Fruit fly (Drosophila melanogaster) whole organism, wandering third instar larva: ENCODE measurements around the gene Dd.

Experiments
- Abd-B ChIP-seq: fragments of >200 bp; optimal IDR thresholded peaks from 2 replicates; lab custom pipeline; 2017; ENCODE audit warnings: missing biosample characterization, missing genetic modification characterization
- CG32264 ChIP-seq: fragments of 200-800 bp; sonication (Bioruptor generic); optimal IDR thresholded peaks from 2 replicates; lab custom pipeline; 2016; ENCODE audit warnings: missing biosample characterization, missing genetic modification characterization
- CG9705 ChIP-seq: fragments of 200-800 bp; sonication (Bioruptor generic); optimal IDR thresholded peaks from 2 replicates; lab custom pipeline; 2018; ENCODE audit warnings: missing biosample characterization, mild to moderate bottlenecking, missing genetic modification characterization
- Dfd ChIP-seq: fragments of >200 bp; optimal IDR thresholded peaks from 2 replicates; lab custom pipeline; 2017; ENCODE audit warnings: missing biosample characterization, missing genetic modification characterization
- Dif ChIP-seq: fragments of 200-275, 200-300 bp; sonication (Bioruptor generic); optimal IDR thresholded peaks from 2 replicates; lab custom pipeline; 2018; ENCODE audit warnings: missing biosample characterization, missing genetic modification characterization; ENCODE audit not compliant: partially characterized antibody
- GATAd ChIP-seq: sonication (Bioruptor generic); optimal IDR thresholded peaks from 2 replicates; lab custom pipeline; 2016; ENCODE audit warnings: missing biosample characterization, missing genetic modification characterization
- HLH106 ChIP-seq: fragments of 200-800 bp; optimal IDR thresholded peaks from 3 replicates; lab custom pipeline; 2019; ENCODE audit warnings: missing biosample characterization, mild to moderate bottlenecking, missing genetic modification characterization, moderate library complexity
- Hnf4 ChIP-seq: fragments of 200-800 bp; sonication (Bioruptor generic); optimal IDR thresholded peaks from 2 replicates; lab custom pipeline; 2016; ENCODE audit warnings: missing biosample characterization, mild to moderate bottlenecking, missing genetic modification characterization
- Hr78 ChIP-seq: fragments of >200 bp; optimal IDR thresholded peaks from 2 replicates; lab custom pipeline; 2017; ENCODE audit warnings: missing biosample characterization, missing genetic modification characterization
- Hr83 ChIP-seq: fragments of 200-300 bp; sonication (Bioruptor generic); optimal IDR thresholded peaks from 2 replicates; lab custom pipeline; 2016; ENCODE audit warnings: missing biosample characterization, mild to moderate bottlenecking, missing genetic modification characterization, moderate library complexity; ENCODE audit not compliant: poor library complexity, severe bottlenecking
- Myc ChIP-seq: fragments of >200 bp; optimal IDR thresholded peaks from 2 replicates; lab custom pipeline; 2017
- N ChIP-seq: fragments of >200 bp; optimal IDR thresholded peaks from 2 replicates; lab custom pipeline; 2018; ENCODE audit warnings: missing biosample characterization, missing external identifiers, missing genetic modification characterization
- Rel ChIP-seq, 2 experiments: fragments of 200-800 bp; sonication (Bioruptor generic) in 1 of 2; optimal IDR thresholded peaks; 2 replicates in 1 of 2; 3 replicates in 1 of 2; lab custom pipeline; 2016 to 2019; ENCODE audit warnings: mild to moderate bottlenecking in 2 of 2, missing biosample characterization in 2 of 2, missing genetic modification characterization in 2 of 2, moderate library complexity in 1 of 2
- Sp1 ChIP-seq: fragments of 200-800 bp; sonication (Bioruptor generic); optimal IDR thresholded peaks from 3 replicates; lab custom pipeline; 2019; ENCODE audit warnings: missing biosample characterization, mild to moderate bottlenecking, missing genetic modification characterization, moderate library complexity
- Vsx2 ChIP-seq: fragments of 200-300, 225-300 bp; sonication (Bioruptor generic); optimal IDR thresholded peaks from 2 replicates; lab custom pipeline; 2018; ENCODE audit warnings: missing biosample characterization, missing genetic modification characterization; ENCODE audit not compliant: partially characterized antibody
- br ChIP-seq: fragments of 200-800 bp; sonication (Bioruptor generic); optimal IDR thresholded peaks from 2 replicates; lab custom pipeline; 2016; ENCODE audit warnings: missing biosample characterization, missing genetic modification characterization
- brk ChIP-seq: fragments of 200-800 bp; sonication (Bioruptor generic); optimal IDR thresholded peaks from 2 replicates; lab custom pipeline; 2016; ENCODE audit warnings: missing biosample characterization, mild to moderate bottlenecking, missing genetic modification characterization
- dmrt93B ChIP-seq: fragments of 200-800 bp; sonication (Bioruptor generic); optimal IDR thresholded peaks from 2 replicates; lab custom pipeline; 2018; ENCODE audit warnings: missing biosample characterization, mild to moderate bottlenecking, missing genetic modification characterization
- ey ChIP-seq: fragments of 200-800 bp; sonication (Bioruptor generic); optimal IDR thresholded peaks from 2 replicates; lab custom pipeline; 2016; ENCODE audit warnings: missing biosample characterization, missing genetic modification characterization
- foxo ChIP-seq, 2 experiments: fragments of 200-800 bp; sonication (Bioruptor generic); optimal IDR thresholded peaks; 2 replicates in 1 of 2; 3 replicates in 1 of 2; lab custom pipeline; 2016 to 2017; ENCODE audit warnings: missing biosample characterization in 2 of 2, missing genetic modification characterization in 2 of 2
- fru ChIP-seq: fragments of 200-800 bp; sonication (Bioruptor generic); optimal IDR thresholded peaks from 3 replicates; lab custom pipeline; 2016; ENCODE audit warnings: missing biosample characterization, mild to moderate bottlenecking, missing genetic modification characterization
- h ChIP-seq: fragments of 200-800 bp; sonication (Bioruptor generic); optimal IDR thresholded peaks from 3 replicates; lab custom pipeline; 2016; ENCODE audit warnings: missing biosample characterization, mild to moderate bottlenecking, missing genetic modification characterization
- lola ChIP-seq: fragments of >200 bp; optimal IDR thresholded peaks from 2 replicates; lab custom pipeline; 2017; ENCODE audit warnings: missing biosample characterization, missing genetic modification characterization
- pan ChIP-seq: fragments of >200 bp; optimal IDR thresholded peaks from 2 replicates; lab custom pipeline; 2017
- psq ChIP-seq: fragments of 200-800 bp; sonication (Bioruptor generic); optimal IDR thresholded peaks from 3 replicates; lab custom pipeline; 2017; ENCODE audit warnings: missing biosample characterization, mild to moderate bottlenecking, missing genetic modification characterization, moderate library complexity
- rgr ChIP-seq: fragments of 200-800 bp; sonication (Bioruptor generic); optimal IDR thresholded peaks from 3 replicates; lab custom pipeline; 2016; ENCODE audit warnings: missing biosample characterization, mild to moderate bottlenecking, missing genetic modification characterization
- sage ChIP-seq: fragments of 200-800 bp; sonication (Bioruptor generic); optimal IDR thresholded peaks from 2 replicates; lab custom pipeline; 2016; ENCODE audit warnings: missing biosample characterization, mild to moderate bottlenecking, missing genetic modification characterization
- sv ChIP-seq: fragments of 200-800 bp; sonication (Bioruptor generic); optimal IDR thresholded peaks from 3 replicates; lab custom pipeline; 2016; ENCODE audit warnings: missing biosample characterization, missing genetic modification characterization
- tai ChIP-seq: sonication (Bioruptor generic); optimal IDR thresholded peaks from 2 replicates; lab custom pipeline; 2016; ENCODE audit warnings: missing biosample characterization, missing genetic modification characterization
- woc ChIP-seq: sonication (Bioruptor generic); optimal IDR thresholded peaks from 2 replicates; lab custom pipeline; 2016; ENCODE audit warnings: missing biosample characterization, mild to moderate bottlenecking, missing genetic modification characterization

Dd gene

dm6 chrX:21280629-21281028 lies 43.2 kb downstream of the Dd start:
- TF ChIP-seq Vsx2 = no peak
- TF ChIP-seq GATAd = no peak
- peak; percentile 32 for TF ChIP-seq brk
- TF ChIP-seq tai (GFP tag; lab: Kevin White, UChicago) = peak; percentile 50
- TF ChIP-seq Sp1 (GFP tag; lab: Kevin White, UChicago) = peak; percentile 36
- no peak for TF ChIP-seq HLH106 (tag; lab: Kevin White, UChicago)
- TF ChIP-seq CG9705 (GFP tag; lab: Kevin White, UChicago) = no peak
- no peak for TF ChIP-seq br (GFP tag; lab: Kevin White, UChicago)
- no peak for TF ChIP-seq CG32264
- TF ChIP-seq Hnf4 (GFP tag; lab: Kevin White, UChicago) = no peak
- TF ChIP-seq woc (GFP tag; lab: Kevin White, UChicago) = no peak
- TF ChIP-seq ey (GFP tag; lab: Kevin White, UChicago) = peak; percentile 30
- no peak for TF ChIP-seq sv
- TF ChIP-seq Dif (GFP tag; lab: Kevin White, UChicago) = no peak
- TF ChIP-seq dmrt93B (GFP tag; lab: Kevin White, UChicago) = no peak
- no peak for TF ChIP-seq Abd-B (GFP tag; lab: Kevin White, UChicago)
- no peak for TF ChIP-seq N (GFP tag; lab: Kevin White, UChicago)
- TF ChIP-seq Rel (GFP tag; optimal IDR thresholded peaks at IDR 0.05; lab: Kevin White, UChicago) = no peak
- no peak for TF ChIP-seq Rel (tag; optimal IDR thresholded peaks at IDR 0.05; lab: Kevin White, UChicago)
- no peak for TF ChIP-seq Hr78 (GFP tag; lab: Kevin White, UChicago)
- TF ChIP-seq rgr (GFP tag; lab: Kevin White, UChicago) = no peak
- TF ChIP-seq h = peak; percentile 21
- TF ChIP-seq foxo (GFP tag; optimal IDR thresholded peaks at IDR 0.05; lab: Kevin White, UChicago) = peak in 1 of 2 experiments; percentile 6
- no peak for TF ChIP-seq fru (GFP tag; lab: Kevin White, UChicago)
- no peak for TF ChIP-seq Myc (lab: Kevin White, UChicago)
- no peak for TF ChIP-seq lola (GFP tag; lab: Kevin White, UChicago)
- no peak for TF ChIP-seq pan (lab: Kevin White, UChicago)
- no peak for TF ChIP-seq sage (GFP tag; lab: Kevin White, UChicago)
- no peak for TF ChIP-seq psq (GFP tag; lab: Kevin White, UChicago)
- no peak for TF ChIP-seq Hr83

dm6 chrX:21279311-21279890 lies 44.4 kb downstream of the Dd start:
- TF ChIP-seq Dfd (GFP tag; lab: Kevin White, UChicago) (no peak), foxo (GFP tag; optimal IDR thresholded peaks at IDR 0.05; lab: Kevin White, UChicago) (peak in 1 of 2 experiments; percentile 1), HLH106 (tag; lab: Kevin White, UChicago) (no peak), rgr (GFP tag; lab: Kevin White, UChicago) (no peak)

DNA sequence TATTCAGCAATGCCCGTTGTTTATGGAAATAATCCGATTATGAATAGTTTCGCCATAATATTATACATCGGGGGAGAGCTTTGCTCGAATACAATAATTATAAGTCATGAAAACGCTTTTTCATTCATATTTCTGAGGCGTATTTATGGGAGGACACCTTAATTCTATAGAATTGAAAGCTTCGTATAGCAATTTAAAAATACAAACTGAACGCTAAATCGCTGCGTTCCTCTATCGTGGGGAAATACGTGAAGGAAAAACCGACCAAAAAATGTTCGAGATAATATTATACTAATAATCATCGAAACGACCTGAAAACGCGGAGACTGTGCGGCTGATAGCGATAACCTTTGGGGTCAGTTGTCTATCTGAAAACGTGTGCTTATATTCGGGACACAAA lies 47.3 kb downstream of the Dd start:
- TF ChIP-seq fru (GFP tag; lab: Kevin White, UChicago) (no peak), N (GFP tag; lab: Kevin White, UChicago) (no peak), Rel (GFP tag; optimal IDR thresholded peaks at IDR 0.05; lab: Kevin White, UChicago) (no peak), Rel (tag; optimal IDR thresholded peaks at IDR 0.05; lab: Kevin White, UChicago) (peak; percentile 35)
